Worm (Caenorhabditis elegans) whole organism, late embryonic: ENCODE results near the gene K08D10.13.
"Not testable (repeated sequence)": the region's sequence is repeated elsewhere in the genome, so short reads cannot be mapped to it uniquely, and the experiment has no call there.

Source experiments
- K02D7.2 ChIP-seq: sonication (generic microtip); optimal IDR thresholded peaks from 2 replicates; lab custom pipeline; 2017; ENCODE audit warnings: mild to moderate bottlenecking, missing genetic modification characterization, missing compliant biosample characterization
- K09A11.1 ChIP-seq: sonication (generic microtip); optimal IDR thresholded peaks from 2 replicates; lab custom pipeline; 2017; ENCODE audit warnings: antibody characterized with exemption, mild to moderate bottlenecking, missing genetic modification characterization, missing compliant biosample characterization; ENCODE audit not compliant: insufficient read depth
- Y22D7AL.16 ChIP-seq: sonication (generic microtip); optimal IDR thresholded peaks from 2 replicates; lab custom pipeline; 2016; ENCODE audit warnings: missing genetic modification characterization, missing compliant biosample characterization
- ahr-1 ChIP-seq: sonication (generic microtip); optimal IDR thresholded peaks from 2 replicates; lab custom pipeline; 2016; ENCODE audit warnings: missing genetic modification characterization, missing compliant biosample characterization
- ama-1 ChIP-seq: fragments of 150-350 bp; optimal IDR thresholded peaks from 2 replicates; lab custom pipeline; 2014
- ceh-14 ChIP-seq: sonication (generic microtip); optimal IDR thresholded peaks from 2 replicates; lab custom pipeline; 2016; ENCODE audit warnings: missing genotype, missing genetic modification characterization, missing compliant biosample characterization
- ceh-19 ChIP-seq: fragments of 200-800 bp; sonication (Bioruptor generic); optimal IDR thresholded peaks from 2 replicates; lab custom pipeline; 2018; ENCODE audit warnings: mild to moderate bottlenecking, missing genetic modification characterization, missing compliant biosample characterization
- ceh-24 ChIP-seq: sonication (generic microtip); optimal IDR thresholded peaks from 2 replicates; lab custom pipeline; 2016; ENCODE audit warnings: mild to moderate bottlenecking, missing genetic modification characterization, missing compliant biosample characterization
- ceh-48 ChIP-seq: sonication (generic microtip); optimal IDR thresholded peaks from 2 replicates; lab custom pipeline; 2016; ENCODE audit warnings: missing genetic modification characterization, inconsistent platforms, missing compliant biosample characterization
- ceh-9 ChIP-seq: sonication (generic microtip); optimal IDR thresholded peaks from 2 replicates; lab custom pipeline; 2016; ENCODE audit warnings: mild to moderate bottlenecking, missing genetic modification characterization, inconsistent platforms, missing compliant biosample characterization
- elt-2 ChIP-seq: sonication (generic microtip); optimal IDR thresholded peaks from 2 replicates; lab custom pipeline; 2016; ENCODE audit warnings: missing genetic modification reagents, missing genetic modification characterization, missing compliant biosample characterization
- elt-4 ChIP-seq: sonication (generic microtip); optimal IDR thresholded peaks from 2 replicates; lab custom pipeline; 2016; ENCODE audit warnings: missing genetic modification characterization, missing compliant biosample characterization
- ets-4 ChIP-seq: sonication (generic microtip); optimal IDR thresholded peaks from 2 replicates; lab custom pipeline; 2016; ENCODE audit warnings: missing genetic modification characterization, missing compliant biosample characterization
- eyg-1 ChIP-seq: sonication (generic microtip); optimal IDR thresholded peaks from 2 replicates; lab custom pipeline; 2016; ENCODE audit warnings: missing genotype, missing genetic modification characterization, missing compliant biosample characterization
- gmeb-2 ChIP-seq: sonication (generic microtip); optimal IDR thresholded peaks from 2 replicates; lab custom pipeline; 2016; ENCODE audit warnings: missing genetic modification characterization, inconsistent platforms, missing compliant biosample characterization
- hlh-13 ChIP-seq: fragments of 200-800 bp; sonication (Bioruptor generic); optimal IDR thresholded peaks from 2 replicates; lab custom pipeline; 2018; ENCODE audit warnings: mild to moderate bottlenecking, missing genetic modification characterization, missing compliant biosample characterization
- hlh-6 ChIP-seq: sonication (generic microtip); optimal IDR thresholded peaks from 2 replicates; lab custom pipeline; 2016; ENCODE audit warnings: missing genotype, missing genetic modification characterization, missing compliant biosample characterization
- hlh-8 ChIP-seq: sonication (generic microtip); optimal IDR thresholded peaks from 2 replicates; lab custom pipeline; 2016; ENCODE audit warnings: missing genotype, missing genetic modification characterization, missing compliant biosample characterization
- lin-11 ChIP-seq: fragments of 200-800 bp; sonication (Bioruptor generic); optimal IDR thresholded peaks from 2 replicates; lab custom pipeline; 2018; ENCODE audit warnings: mild to moderate bottlenecking, missing genetic modification characterization, missing compliant biosample characterization
- madf-2 ChIP-seq: sonication (generic microtip); optimal IDR thresholded peaks from 2 replicates; lab custom pipeline; 2017; ENCODE audit warnings: missing genetic modification characterization, missing compliant biosample characterization
- nfya-1 ChIP-seq: sonication (generic microtip); optimal IDR thresholded peaks from 2 replicates; lab custom pipeline; 2017; ENCODE audit warnings: missing genetic modification characterization, mild to moderate bottlenecking, missing compliant biosample characterization, antibody characterized with exemption, moderate library complexity
- nhr-11 ChIP-seq: fragments of 150-350 bp; optimal IDR thresholded peaks from 2 replicates; lab custom pipeline; 2014; ENCODE audit warnings: missing biosample characterization, missing genetic modification characterization
- npax-4 ChIP-seq: sonication (generic microtip); optimal IDR thresholded peaks from 2 replicates; lab custom pipeline; 2016; ENCODE audit warnings: missing genetic modification characterization, missing compliant biosample characterization
- pag-3 ChIP-seq: sonication (generic microtip); optimal IDR thresholded peaks from 2 replicates; lab custom pipeline; 2016; ENCODE audit warnings: missing compliant biosample characterization, missing genetic modification characterization, borderline replicate concordance
- pat-9 ChIP-seq: fragments of 200-800 bp; sonication (Bioruptor generic); optimal IDR thresholded peaks from 2 replicates; lab custom pipeline; 2018; ENCODE audit warnings: mild to moderate bottlenecking, missing genetic modification characterization, moderate library complexity, missing compliant biosample characterization
- pha-2 ChIP-seq: sonication (generic microtip); optimal IDR thresholded peaks from 2 replicates; lab custom pipeline; 2017; ENCODE audit warnings: mild to moderate bottlenecking, missing genetic modification characterization, missing compliant biosample characterization
- pqm-1 ChIP-seq: sonication (generic microtip); optimal IDR thresholded peaks from 2 replicates; lab custom pipeline; 2016; ENCODE audit warnings: missing genetic modification characterization, missing compliant biosample characterization
- sox-2 ChIP-seq: fragments of 200-800 bp; sonication (Bioruptor generic); IDR thresholded peaks from 2 replicates; pipeline ENCODE4 v1.3.6; 2022; ENCODE audit warnings: missing genetic modification reagents, missing genetic modification characterization, missing compliant biosample characterization
- ttx-3 ChIP-seq: sonication (generic microtip); optimal IDR thresholded peaks from 2 replicates; lab custom pipeline; 2016; ENCODE audit warnings: missing genetic modification reagents, missing genetic modification characterization, missing compliant biosample characterization
- unc-3 ChIP-seq, 2 experiments: fragments of 200-800 bp in 1 of 2; sonication (Bioruptor generic) in 1 of 2; sonication (generic microtip) in 1 of 2; conservative IDR thresholded peaks in 1 of 2; optimal IDR thresholded peaks in 1 of 2; 2 replicates each; pipeline versions ENCODE4 v1.3.6 to Lab custom; 2016 to 2022; ENCODE audit warnings: missing compliant biosample characterization in 2 of 2, missing genetic modification characterization in 2 of 2, missing genetic modification reagents in 1 of 2
- zip-5 ChIP-seq: sonication (generic microtip); optimal IDR thresholded peaks from 2 replicates; lab custom pipeline; 2016; ENCODE audit warnings: missing genetic modification characterization, missing compliant biosample characterization
- ztf-16 ChIP-seq: sonication (generic microtip); optimal IDR thresholded peaks from 2 replicates; lab custom pipeline; 2017; ENCODE audit warnings: missing genetic modification characterization, missing compliant biosample characterization

K08D10.13 gene

DNA sequence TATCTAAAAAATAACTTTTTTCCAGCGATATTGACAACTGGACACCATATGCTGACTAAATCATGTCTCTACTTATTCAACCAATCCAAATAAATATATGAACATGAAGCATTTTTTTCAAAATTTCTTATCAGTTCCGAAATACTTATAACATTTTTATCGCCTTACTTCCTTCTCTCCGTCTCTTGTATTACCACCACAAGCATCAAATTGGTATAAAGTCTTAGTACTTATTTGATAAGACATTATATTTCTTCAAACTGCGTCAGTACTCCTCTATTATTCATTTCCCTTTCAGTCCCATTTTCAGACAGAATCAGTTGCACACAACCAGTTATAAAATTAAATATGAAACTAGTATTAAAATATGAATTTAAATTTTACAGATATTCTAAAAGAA is 23.5 kb downstream of the K08D10.13 start:
- TF ChIP-seq pag-3: no peak
- TF ChIP-seq elt-2 (tag; lab: Kevin White, UChicago): peak; percentile 47

DNA sequence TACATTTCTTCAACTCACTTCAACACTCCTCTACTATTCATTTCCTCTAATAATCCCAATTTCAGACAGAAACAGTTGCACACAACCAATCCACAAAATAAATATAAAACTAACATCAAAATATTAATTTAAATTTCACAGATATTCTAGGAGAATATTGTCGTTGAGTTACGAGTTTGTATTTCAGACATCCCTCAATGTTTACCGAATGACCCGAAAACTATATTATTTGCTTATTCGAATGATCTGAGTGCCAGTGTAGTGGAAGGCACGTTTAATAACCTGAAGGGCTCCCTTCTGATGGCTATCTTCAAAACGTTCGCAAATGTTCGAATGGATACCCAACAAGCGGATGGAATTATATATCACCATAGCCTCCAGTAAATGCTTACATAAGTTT is 26.6 kb downstream of the K08D10.13 start, which contains the start of gene R07C12.3:
Gene R07C12.3 (plus strand): TSS at position 301 of the 400 bp plus-strand sequence.
- TF ChIP-seq nfya-1 (tag; lab: Kevin White, UChicago) (no peak), unc-3 (GFP tag; conservative IDR thresholded peaks at IDR 0.05; lab: Robert Waterston, UW) (no peak), unc-3 (tag; optimal IDR thresholded peaks at IDR 0.05; lab: Kevin White, UChicago) (no peak), zip-5 (tag; lab: Kevin White, UChicago) (no peak), npax-4 (tag; lab: Kevin White, UChicago) (no peak), pqm-1 (tag; lab: Kevin White, UChicago) (no peak), hlh-6 (no peak), ttx-3 (tag; lab: Kevin White, UChicago) (no peak), madf-2 (no peak), ceh-9 (tag; lab: Kevin White, UChicago) (no peak), ahr-1 (no peak), ceh-24 (tag; lab: Kevin White, UChicago) (no peak), pag-3 (no peak), ama-1 (no peak), ets-4 (no peak)

- TF ChIP-seq gmeb-2 (tag; lab: Kevin White, UChicago); nhr-11 (tag; lab: Kevin White, UChicago); elt-4: not testable (repeated sequence)
These were observed 28.4 kb downstream of the K08D10.13 start, which contains the start of gene F49F1.12 for ce11 chrIV:4142986-4143385. TSS of gene F49F1.12 (minus strand) at chrIV:4143086.

ce11 chrIV:4141311-4141710 is 30.1 kb downstream of the K08D10.13 start, which contains the start of gene F49F1.11:
TSS of gene F49F1.11 (minus strand) at chrIV:4141411.
- TF ChIP-seq npax-4 (tag; lab: Kevin White, UChicago) (no peak), sox-2 (no peak), hlh-6 (no peak), K09A11.1 (tag; lab: Kevin White, UChicago) (no peak), hlh-8 (tag; lab: Kevin White, UChicago) (no peak)

- TF ChIP-seq ceh-48 (tag; lab: Kevin White, UChicago) (no peak), ceh-19 (GFP tag; lab: Kevin White, UChicago) (no peak), ahr-1 (no peak), unc-3 (GFP tag; conservative IDR thresholded peaks at IDR 0.05; lab: Robert Waterston, UW) (no peak), unc-3 (tag; optimal IDR thresholded peaks at IDR 0.05; lab: Kevin White, UChicago) (no peak), ztf-16 (tag; lab: Kevin White, UChicago) (no peak)
These were observed 31.1 kb downstream of the K08D10.13 start, which contains the start of gene F49F1.18 for ce11 chrIV:4140265-4140664. TSS of gene F49F1.18 (minus strand) at chrIV:4140365.

DNA sequence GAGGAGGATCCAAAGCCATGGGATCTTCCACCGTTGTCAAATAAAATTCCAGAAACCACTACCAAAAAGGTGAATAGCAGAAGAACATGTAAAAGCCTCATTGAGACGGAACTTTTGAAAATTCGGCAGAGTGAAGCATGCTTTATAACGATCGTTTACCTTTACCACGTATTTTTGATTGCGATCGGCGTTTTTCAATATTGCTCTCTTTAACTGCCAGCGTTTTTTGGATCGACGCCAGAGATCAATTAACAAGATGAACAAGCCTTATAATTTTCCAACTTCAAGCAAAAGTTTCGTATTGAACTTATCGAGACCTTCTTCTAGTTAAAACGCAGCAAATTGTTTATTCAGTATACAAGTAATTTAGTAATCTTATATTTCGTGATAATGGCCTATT is 32.4 kb downstream of the K08D10.13 start, which contains the start of gene F49F1.10:
Gene F49F1.10 (minus strand): TSS at position 101 of the 400 bp plus-strand sequence.
- TF ChIP-seq madf-2: no peak
- no peak for TF ChIP-seq pat-9
- TF ChIP-seq hlh-6: no peak
- no peak for TF ChIP-seq eyg-1 (tag; lab: Kevin White, UChicago)
- no peak for TF ChIP-seq Y22D7AL.16 (tag; lab: Kevin White, UChicago)
- TF ChIP-seq K02D7.2 (tag; lab: Kevin White, UChicago): no peak
- no peak for TF ChIP-seq lin-11 (tag; lab: Kevin White, UChicago)
- TF ChIP-seq hlh-13 (GFP tag; lab: Kevin White, UChicago): no peak
- no peak for TF ChIP-seq pha-2 (tag; lab: Kevin White, UChicago)
- no peak for TF ChIP-seq ceh-14 (tag; lab: Kevin White, UChicago)
- TF ChIP-seq nfya-1 (tag; lab: Kevin White, UChicago): no peak
- TF ChIP-seq pqm-1 (tag; lab: Kevin White, UChicago): no peak
